Worm (Caenorhabditis elegans) whole organism, mixed stage, embryonic: ENCODE results near the gene kxd-1.

ENCODE experiments used
- blmp-1 ChIP-seq: fragments of 150-350 bp; optimal IDR thresholded peaks from 2 replicates; lab custom pipeline; 2014; ENCODE audit warnings: missing biosample characterization, missing genetic modification characterization
- cnd-1 ChIP-seq: fragments of 200-800 bp; sonication (Bioruptor generic); optimal IDR thresholded peaks from 2 replicates; lab custom pipeline; 2018; ENCODE audit warnings: mild to moderate bottlenecking, missing genetic modification characterization, missing compliant biosample characterization
- lsy-2 ChIP-seq: fragments of 150-350 bp; optimal IDR thresholded peaks from 2 replicates; lab custom pipeline; 2014; ENCODE audit warnings: missing biosample characterization, missing genetic modification characterization
- nhr-237 ChIP-seq: fragments of 150-350 bp; optimal IDR thresholded peaks from 2 replicates; lab custom pipeline; 2014; ENCODE audit warnings: missing biosample characterization, missing genetic modification characterization
- tbx-8 ChIP-seq: fragments of 200-800 bp; sonication (Bioruptor generic); optimal IDR thresholded peaks from 2 replicates; lab custom pipeline; 2018; ENCODE audit warnings: mild to moderate bottlenecking, missing genetic modification characterization, moderate library complexity, missing compliant biosample characterization
- ztf-11 ChIP-seq: fragments of 150-350 bp; optimal IDR thresholded peaks from 2 replicates; lab custom pipeline; 2014; ENCODE audit warnings: missing biosample characterization, missing genetic modification characterization

ce11 chrV:7225894-7226293, 4.6 kb downstream of the kxd-1 start:
- no peak for TF ChIP-seq ztf-11
- no peak for TF ChIP-seq cnd-1 (tag; lab: Kevin White, UChicago)
- no peak for TF ChIP-seq lsy-2 (tag; lab: Kevin White, UChicago)
- TF ChIP-seq blmp-1 = no peak
- no peak for TF ChIP-seq nhr-237 (tag; lab: Kevin White, UChicago)
- TF ChIP-seq tbx-8 (GFP tag; lab: Kevin White, UChicago) = no peak
